Worm (Caenorhabditis elegans) whole organism, L4/young adult: ENCODE results near the gene mlc-4.

ENCODE experiments used
- W03F9.2 ChIP-seq: fragments of 150-350 bp; optimal IDR thresholded peaks from 2 replicates; lab custom pipeline; 2014; ENCODE audit warnings: missing biosample characterization, missing genetic modification characterization
- dao-5 ChIP-seq: sonication (generic microtip); optimal IDR thresholded peaks from 2 replicates; lab custom pipeline; 2016; ENCODE audit warnings: missing genotype, missing genetic modification characterization, moderate library complexity, missing compliant biosample characterization
- him-1 ChIP-seq: sonication (generic microtip); optimal IDR thresholded peaks from 2 replicates; lab custom pipeline; 2016; ENCODE audit warnings: missing genotype, missing genetic modification reagents, missing genetic modification characterization, missing compliant biosample characterization

DNA sequence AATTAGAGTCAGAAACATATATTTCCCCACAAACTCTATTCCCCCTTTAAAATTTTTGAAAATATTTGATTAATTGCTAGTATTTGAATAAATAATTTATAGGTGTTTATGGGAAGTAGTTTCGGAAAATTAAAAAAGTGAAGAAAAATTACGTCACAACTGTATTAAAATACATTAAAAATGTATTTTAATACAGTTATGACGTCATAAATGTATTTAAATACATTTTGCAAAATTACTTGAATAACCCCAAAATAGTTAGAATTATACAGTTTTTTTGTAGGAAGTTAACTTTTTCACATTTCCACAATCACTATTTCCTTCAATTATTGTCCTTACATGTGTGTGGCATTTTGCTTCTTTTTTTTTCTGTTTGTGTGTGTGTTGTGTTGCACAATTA lies 19.9 kb upstream of the mlc-4 start:
- TF ChIP-seq him-1 (tag; lab: Kevin White, UChicago) (no peak), W03F9.2 (no peak), dao-5 (no peak)
